Worm (Caenorhabditis elegans): ENCODE measurements around the gene sna-2.

The sna-2 gene

DNA sequence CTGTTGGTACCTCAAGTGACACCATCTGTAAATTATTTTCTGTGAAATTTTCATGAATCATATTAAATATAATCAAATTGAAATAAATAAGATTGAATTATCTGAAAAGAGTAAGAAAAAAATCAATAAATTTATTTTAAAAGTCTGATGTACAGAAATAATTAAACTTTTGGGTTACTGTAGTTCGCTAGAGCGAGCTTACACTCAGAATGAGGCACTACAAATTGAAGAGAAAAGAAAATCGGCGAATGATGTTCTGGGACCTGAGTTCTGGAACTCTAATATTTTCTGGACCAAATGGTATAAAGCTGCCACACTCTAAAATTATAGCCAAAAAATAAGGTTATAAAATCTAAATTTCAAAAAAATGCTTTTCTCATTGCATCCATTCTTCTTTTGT, 43.5 kb downstream of the sna-2 start:
- TF ChIP-seq W03F9.2 (tag; optimal IDR thresholded peaks at IDR 0.05) (peak; percentile 5), dao-5 (tag; optimal IDR thresholded peaks at IDR 0.05) (no peak)

DNA sequence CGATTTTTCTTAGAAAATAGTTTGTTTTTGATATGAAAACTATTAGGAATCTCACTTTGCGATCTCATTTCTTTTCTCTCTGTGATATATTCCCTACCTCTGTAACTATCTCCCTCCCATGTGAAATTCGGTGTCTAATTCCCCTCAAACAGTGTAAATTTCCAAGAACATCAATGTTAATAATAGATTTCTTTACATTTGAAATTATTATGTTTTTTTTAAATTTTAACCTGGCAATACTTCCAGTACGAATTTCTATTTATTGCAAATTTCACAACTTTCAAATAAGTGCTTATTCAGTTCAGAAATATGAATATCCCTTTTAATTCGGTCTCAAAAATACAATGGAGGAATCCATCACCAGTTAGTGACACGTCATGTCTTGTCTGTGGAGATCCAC, 49.1 kb downstream of the sna-2 start, which contains the start of gene nhr-100:
Gene nhr-100 (plus strand): TSS at position 301 of the 400 bp plus-strand sequence.
- TF ChIP-seq him-1 (tag; optimal IDR thresholded peaks at IDR 0.05) (no peak), W03F9.2 (tag; optimal IDR thresholded peaks at IDR 0.05) (no peak), dao-5 (tag; optimal IDR thresholded peaks at IDR 0.05) (no peak)

DNA sequence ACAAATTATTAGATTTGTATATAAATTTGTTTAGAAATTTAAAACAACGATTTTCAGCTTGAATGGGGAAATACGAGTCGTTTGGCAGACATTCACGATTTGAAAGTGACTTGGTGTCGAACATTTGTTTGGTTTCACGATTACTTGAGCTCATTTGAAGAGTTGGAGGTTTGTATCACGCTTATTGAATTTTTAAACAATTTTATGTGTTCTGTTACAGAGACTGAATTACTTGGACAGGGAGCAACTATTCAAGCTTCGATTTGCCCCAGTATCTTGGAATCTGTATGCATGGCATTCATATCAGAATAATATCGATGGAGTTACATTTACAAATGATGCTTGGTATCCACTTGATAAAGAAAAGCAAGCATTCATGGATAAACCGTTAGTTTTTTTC, 50.2 kb downstream of the sna-2 start:
- no peak for TF ChIP-seq him-1 (tag; optimal IDR thresholded peaks at IDR 0.05)
- no peak for TF ChIP-seq W03F9.2 (tag; optimal IDR thresholded peaks at IDR 0.05)
- TF ChIP-seq dao-5 (tag; optimal IDR thresholded peaks at IDR 0.05) = no peak

- no peak for TF ChIP-seq W03F9.2 (tag; optimal IDR thresholded peaks at IDR 0.05)
- no peak for TF ChIP-seq dao-5 (tag; optimal IDR thresholded peaks at IDR 0.05)
- no peak for TF ChIP-seq him-1 (tag; optimal IDR thresholded peaks at IDR 0.05)
Measured at ce11 chrIV:9725468-9725985, 51.9 kb downstream of the sna-2 start.

DNA sequence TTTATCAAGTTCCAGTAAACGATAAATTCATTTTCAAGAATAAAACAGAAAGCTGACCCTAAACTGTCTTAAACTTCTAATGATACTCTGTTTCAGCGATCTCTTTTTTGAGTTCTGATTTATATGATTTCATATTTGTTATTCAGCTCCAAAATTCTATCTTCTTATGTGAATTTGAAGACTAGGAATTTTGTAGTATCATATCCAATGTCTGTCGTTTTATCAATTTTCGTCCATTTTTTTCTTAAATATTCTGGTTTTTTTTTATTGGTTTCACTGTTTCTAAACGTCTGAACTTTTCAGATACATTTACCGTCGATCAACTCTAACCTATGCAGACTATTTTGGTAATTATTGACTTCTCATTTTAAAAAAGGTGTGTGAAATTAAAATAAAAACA, 52.5 kb downstream of the sna-2 start, which contains the start of the genes nhr-138 and C28D4.18:
Gene nhr-138 (plus strand): TSS at position 304 of the 400 bp plus-strand sequence.
Gene C28D4.18 (plus strand): TSS at position 333 of the 400 bp plus-strand sequence.
- no peak for TF ChIP-seq W03F9.2 (tag; optimal IDR thresholded peaks at IDR 0.05)
